Fruit fly (Drosophila melanogaster): ENCODE data around the gene gudu.

Gene gudu

dm6 chr2L:7424907-7425689 lies 36.8 kb downstream of the gudu start (continued):
- TF ChIP-seq CG6689 (GFP tag; IDR thresholded peaks at IDR 0.05) (0 out of 2 replicates have a peak, but pooled peaks have one; percentile 34), Neu2 (GFP tag; optimal IDR thresholded peaks at IDR 0.05; ENCODE audit: borderline replicate concordance) (no peak), kni (GFP tag; optimal IDR thresholded peaks at IDR 0.05) (no peak), CG2678 (tag; optimal IDR thresholded peaks at IDR 0.05) (peak; percentile 68), Bdp1 (GFP tag; optimal IDR thresholded peaks at IDR 0.05) (no peak), prd (optimal IDR thresholded peaks at IDR 0.05) (no peak), prd (GFP tag; IDR thresholded peaks at IDR 0.05) (peak; percentile 70; the same call in 2 of the 3 replicates), CG14441 (GFP tag; IDR thresholded peaks at IDR 0.05) (peak; percentile 55), CG4424 (GFP tag; optimal IDR thresholded peaks at IDR 0.05) (no peak), bigmax (GFP tag; optimal IDR thresholded peaks at IDR 0.05) (peak; percentile 79), CG10959 (GFP tag; IDR thresholded peaks at IDR 0.05) (0 out of 2 replicates have a peak, but pooled peaks have one; percentile 28), CG3726 (GFP tag; IDR thresholded peaks at IDR 0.05) (no peak), Trl (optimal IDR thresholded peaks at IDR 0.05) (peak; percentile 52 to 85), Trl (GFP tag; optimal IDR thresholded peaks at IDR 0.05) (peak; percentile 42), Rfx (GFP tag; IDR thresholded peaks at IDR 0.05) (peak; percentile 95), CG17612 (GFP tag; IDR thresholded peaks at IDR 0.05) (peak; percentile 53; the same call in 1 of the 2 replicates), sens-2 (GFP tag; IDR thresholded peaks at IDR 0.05) (no peak), wor (GFP tag; IDR thresholded peaks at IDR 0.05) (no peak), CG1832 (GFP tag; optimal IDR thresholded peaks at IDR 0.05) (no peak), CG9437 (GFP tag; optimal IDR thresholded peaks at IDR 0.05) (no peak), gem (tag; optimal IDR thresholded peaks at IDR 0.05) (peak; percentile 67), CoRest (tag; optimal IDR thresholded peaks at IDR 0.05) (peak; percentile 54), Hr3 (GFP tag; optimal IDR thresholded peaks at IDR 0.05) (peak; percentile 7), ERR (GFP tag; optimal IDR thresholded peaks at IDR 0.05) (peak; percentile 52), B-H1 (GFP tag; IDR thresholded peaks at IDR 0.05) (peak; percentile 18; the same call in 1 of the 3 replicates), seq (GFP tag; IDR thresholded peaks at IDR 0.05) (peak; percentile 45; the same call in 1 of the 2 replicates), CG7271 (tag; optimal IDR thresholded peaks at IDR 0.05) (no peak), sob (GFP tag; IDR thresholded peaks at IDR 0.05) (peak; percentile 77), Taf1 (GFP tag; IDR thresholded peaks at IDR 0.05) (peak; percentile 83), psq (GFP tag; optimal IDR thresholded peaks at IDR 0.05) (peak; percentile 17), CG6175 (GFP tag; IDR thresholded peaks at IDR 0.05) (0 out of 3 replicates have a peak, but pooled peaks have one; percentile 50), mam (GFP tag; optimal IDR thresholded peaks at IDR 0.05) (peak; percentile 90), dimm (GFP tag; IDR thresholded peaks at IDR 0.05) (0 out of 2 replicates have a peak, but pooled peaks have one; percentile 10), CG2889 (GFP tag; IDR thresholded peaks at IDR 0.05) (peak; percentile 57; the same call in 1 of the 3 replicates), CG34422 (GFP tag; IDR thresholded peaks at IDR 0.05) (peak; percentile 47; the same call in 1 of the 3 replicates), onecut (GFP tag; IDR thresholded peaks at IDR 0.05) (peak; percentile 6; the same call in 1 of the 2 replicates), Ada2b (GFP tag; IDR thresholded peaks at IDR 0.05) (peak; percentile 70), CG2120 (GFP tag; optimal IDR thresholded peaks at IDR 0.05) (peak; percentile 96), hbn (GFP tag; IDR thresholded peaks at IDR 0.05; ENCODE audit: partially characterized antibody) (no peak), Oaz (GFP tag; IDR thresholded peaks at IDR 0.05) (no peak), zen (tag; optimal IDR thresholded peaks at IDR 0.05) (peak; percentile 12), dm (GFP tag; optimal IDR thresholded peaks at IDR 0.05) (no peak), pb (GFP tag; optimal IDR thresholded peaks at IDR 0.05) (peak; percentile 55), run (tag; optimal IDR thresholded peaks at IDR 0.05) (no peak), CG10366 (GFP tag; IDR thresholded peaks at IDR 0.05) (peak; percentile 63), disco-r (GFP tag; optimal IDR thresholded peaks at IDR 0.05) (peak; percentile 35), Lim3 (GFP tag; IDR thresholded peaks at IDR 0.05) (no peak), CG1233 (GFP tag; optimal IDR thresholded peaks at IDR 0.05) (peak; percentile 19), ase (GFP tag; IDR thresholded peaks at IDR 0.05) (0 out of 3 replicates have a peak, but pooled peaks have one; percentile 8), phol (tag; optimal IDR thresholded peaks at IDR 0.05) (no peak)

Data from whole organism, embryonic.